Fruit fly (Drosophila melanogaster) whole organism, larva: Measurements from ENCODE around the gene CG13898.
A peak's percentile ranks its signal among the peaks of the same experiment; 100 is the strongest.

Experiments used
- noc ChIP-seq: fragments of 200-800 bp; sonication (Bioruptor generic); optimal IDR thresholded peaks from 3 replicates; lab custom pipeline; 2019; ENCODE audit warnings: missing biosample characterization, mild to moderate bottlenecking, missing genetic modification characterization, moderate library complexity

CG13898 gene

DNA sequence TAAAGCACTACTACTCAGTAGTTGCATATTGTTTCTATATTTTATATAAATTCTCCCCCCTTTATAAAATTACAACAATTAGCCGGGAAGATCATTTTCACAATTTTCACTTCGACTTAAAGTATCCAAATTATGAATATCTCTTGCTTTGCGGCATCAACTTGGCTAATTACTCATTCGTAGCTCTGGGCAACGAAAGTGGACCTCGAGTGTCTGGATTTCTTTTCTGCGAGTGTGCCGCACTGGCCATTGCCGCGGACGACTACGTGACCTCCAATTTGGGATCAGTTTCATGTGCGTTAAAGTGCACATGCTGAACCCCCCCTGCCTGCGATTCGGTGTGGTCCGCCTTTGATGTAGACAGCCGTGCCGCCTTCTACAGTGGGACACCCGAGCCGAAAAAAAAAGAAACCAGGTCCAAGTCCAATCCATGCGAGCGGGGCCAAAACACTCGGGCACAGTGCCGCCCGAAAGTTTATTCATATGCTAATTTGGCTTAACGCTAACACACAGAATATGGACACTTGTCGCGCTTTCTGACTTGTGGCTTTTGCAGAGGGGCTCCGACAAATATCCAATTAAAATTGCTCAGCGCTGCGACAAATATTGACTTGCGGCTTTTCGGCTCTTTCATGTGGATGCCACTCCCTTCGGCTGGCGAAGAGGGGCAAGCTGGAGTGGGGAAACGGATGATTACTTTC lies 14.7 kb upstream of the CG13898 start:
- no peak for TF ChIP-seq noc (tag; lab: Kevin White, UChicago)

DNA sequence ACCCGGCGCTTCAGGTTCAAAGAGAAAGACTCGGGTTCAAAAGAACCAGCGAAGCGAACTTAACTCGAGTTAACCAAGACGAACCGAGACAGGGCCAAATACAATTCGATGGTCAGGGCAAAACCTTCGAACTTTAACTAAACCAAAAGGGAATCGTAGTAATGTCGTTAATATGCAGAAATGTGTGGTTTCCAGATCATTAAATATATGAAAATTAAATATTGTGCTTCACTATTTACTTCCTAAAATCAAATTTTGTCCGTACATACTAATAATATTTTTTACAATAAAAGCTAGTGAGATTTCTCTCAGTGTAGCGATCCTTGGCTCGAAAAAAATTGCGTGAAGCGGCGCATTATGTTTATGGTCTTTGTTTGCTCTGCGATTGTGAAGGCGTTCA lies 13.9 kb upstream of the CG13898 start:
- no peak for TF ChIP-seq noc (tag; lab: Kevin White, UChicago)

DNA sequence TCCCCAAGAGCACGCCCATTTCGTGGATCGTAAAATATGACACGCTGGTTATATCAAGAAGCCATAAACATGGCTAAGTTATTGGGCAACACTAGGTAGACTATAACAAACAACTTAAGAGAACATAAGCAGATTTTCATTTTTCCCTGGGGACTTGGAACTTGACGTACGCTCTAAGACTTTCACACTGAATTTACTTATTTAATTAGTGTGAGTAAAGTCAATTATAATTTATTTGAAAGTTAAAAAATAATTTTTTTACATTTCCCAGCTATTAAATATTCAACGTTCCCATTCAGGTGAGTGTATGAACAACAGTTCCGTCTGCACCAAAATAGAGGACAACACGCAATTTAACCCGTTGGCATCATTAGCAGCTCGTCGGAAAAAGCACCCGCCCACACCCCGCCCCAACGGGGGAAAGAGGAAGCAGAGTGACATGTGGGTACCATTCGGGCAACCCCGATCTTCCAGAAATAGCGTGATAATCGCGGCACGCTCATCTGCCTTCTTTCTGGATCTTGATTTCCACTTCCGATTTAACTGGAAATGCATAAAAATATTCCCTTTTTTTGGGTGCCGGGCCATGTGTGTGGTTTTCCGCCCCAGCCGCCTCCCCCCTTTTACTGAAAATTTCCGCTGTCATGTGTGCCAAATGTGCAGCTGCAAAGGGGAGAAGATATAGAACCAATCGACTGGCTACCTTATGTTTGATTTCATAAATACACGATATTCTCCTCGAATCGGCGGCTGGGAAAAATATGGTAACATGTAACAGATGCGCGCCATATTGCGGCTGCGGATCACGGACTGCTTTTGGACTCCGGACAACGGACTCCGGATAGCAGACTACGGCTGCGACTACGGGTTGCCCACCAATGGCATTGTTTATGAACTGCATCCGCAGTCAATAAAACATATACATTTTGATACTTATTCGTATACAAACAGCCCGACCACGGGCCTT lies 11.7 kb upstream of the CG13898 start:
- TF ChIP-seq noc (tag; lab: Kevin White, UChicago): no peak

DNA sequence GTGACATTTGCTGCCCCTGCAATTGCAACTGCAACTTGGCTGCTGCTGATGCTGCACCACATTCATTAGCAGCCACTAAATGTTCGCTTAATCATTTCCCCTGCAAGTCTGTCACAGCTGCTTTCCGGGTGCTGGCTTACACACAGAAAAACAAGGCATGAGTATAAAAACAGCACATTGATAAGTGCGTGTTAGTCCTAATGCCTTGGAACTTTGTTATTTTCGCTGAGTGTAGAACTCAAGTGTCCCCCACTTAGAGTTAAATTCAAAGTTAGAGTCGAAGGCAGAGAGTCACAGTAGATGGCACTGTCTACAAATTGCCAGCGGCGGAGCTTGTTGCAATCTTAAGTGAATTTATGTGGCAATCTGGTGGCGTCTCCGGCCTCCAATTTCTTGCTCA lies 10.1 kb upstream of the CG13898 start:
- TF ChIP-seq noc (tag; lab: Kevin White, UChicago): no peak

DNA sequence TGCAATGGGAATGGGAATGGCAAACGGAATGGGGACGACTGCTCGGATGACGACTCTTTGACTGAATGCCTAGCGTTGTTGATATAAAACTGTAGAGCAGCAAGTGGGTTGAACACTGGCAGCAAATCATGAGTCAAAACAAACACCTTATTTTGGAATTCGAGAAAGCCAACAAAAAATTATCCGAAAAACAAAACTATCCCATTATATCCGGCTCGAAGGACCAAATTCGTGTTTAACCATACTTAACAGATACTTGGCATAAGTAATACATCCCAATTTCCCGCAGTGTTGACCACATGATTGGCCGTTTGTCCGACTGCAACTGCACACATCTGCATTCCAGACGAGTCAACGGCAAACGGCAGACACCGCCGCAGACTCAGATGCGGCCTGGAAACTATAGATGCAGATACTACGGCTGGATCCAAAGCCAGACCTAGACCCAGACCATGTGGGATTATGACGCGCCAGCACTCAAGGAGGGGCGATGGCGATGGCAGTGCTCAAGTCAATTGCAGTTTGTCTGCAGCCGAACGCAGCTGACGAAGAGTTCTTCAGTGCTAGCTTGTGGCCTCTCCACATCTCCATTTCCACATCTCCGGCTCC lies 9.5 kb upstream of the CG13898 start:
- no peak for TF ChIP-seq noc (tag; lab: Kevin White, UChicago)

DNA sequence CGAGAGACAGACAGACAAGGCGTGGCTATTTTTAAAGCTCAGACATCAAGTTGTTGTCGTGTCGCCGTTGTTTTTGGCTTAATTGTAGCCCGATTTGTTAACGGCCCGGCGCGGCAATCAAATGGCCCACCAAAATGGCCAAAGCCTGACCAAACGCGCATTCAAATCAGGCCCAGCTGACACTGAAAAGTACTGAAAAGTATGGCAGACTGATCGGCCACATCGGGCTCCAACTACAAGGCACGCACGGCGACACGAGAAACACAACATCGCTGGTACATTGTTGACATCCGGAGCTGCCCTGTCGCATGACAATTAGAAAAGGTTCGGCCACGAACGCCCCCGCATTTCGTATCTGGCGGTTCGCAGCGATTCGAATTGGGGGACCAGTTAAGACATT lies 8.0 kb upstream of the CG13898 start:
- TF ChIP-seq noc (tag; lab: Kevin White, UChicago): no peak

DNA sequence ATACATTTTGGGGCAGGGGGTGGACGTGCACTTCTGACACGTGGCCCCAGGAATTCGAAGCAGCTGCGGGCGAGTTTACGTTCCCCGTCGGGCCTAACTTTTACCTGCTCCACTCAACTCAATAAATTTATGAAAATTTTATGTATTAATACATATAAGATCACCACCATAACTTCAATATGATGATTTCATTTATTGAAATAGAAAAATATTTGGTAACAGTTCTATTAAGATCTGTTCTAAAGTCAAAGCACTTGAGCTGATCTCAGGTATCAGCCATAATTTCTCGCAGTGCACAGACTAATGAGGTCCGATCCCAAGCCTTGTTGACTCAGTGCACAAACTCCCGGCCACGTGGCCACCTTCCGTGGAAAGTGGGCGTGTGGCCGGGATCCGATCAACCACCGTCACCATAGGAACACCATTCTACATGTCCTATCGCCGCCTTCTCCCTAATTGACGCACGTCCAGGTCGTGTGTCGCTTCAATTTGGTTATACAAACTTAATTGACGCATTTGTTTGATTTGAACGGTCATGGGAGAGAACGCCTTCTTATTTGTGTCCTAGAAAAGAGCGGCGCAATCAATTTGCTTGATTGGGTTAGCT lies 6.3 kb upstream of the CG13898 start:
- TF ChIP-seq noc (tag; lab: Kevin White, UChicago): no peak

DNA sequence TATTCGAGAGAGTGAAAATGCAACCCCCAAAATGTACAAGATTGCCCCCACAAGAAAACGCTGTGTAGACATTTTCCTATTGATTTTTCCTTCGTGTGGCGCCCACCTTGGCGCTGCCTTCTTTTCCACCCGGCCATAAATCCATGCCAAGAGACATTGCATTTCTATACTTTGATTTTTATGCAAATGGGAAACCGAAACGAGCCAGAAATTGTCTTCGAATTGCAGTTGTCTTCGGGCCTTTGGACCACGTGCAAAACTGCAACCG lies 5.6 kb upstream of the CG13898 start:
- TF ChIP-seq noc (tag; lab: Kevin White, UChicago): no peak

DNA sequence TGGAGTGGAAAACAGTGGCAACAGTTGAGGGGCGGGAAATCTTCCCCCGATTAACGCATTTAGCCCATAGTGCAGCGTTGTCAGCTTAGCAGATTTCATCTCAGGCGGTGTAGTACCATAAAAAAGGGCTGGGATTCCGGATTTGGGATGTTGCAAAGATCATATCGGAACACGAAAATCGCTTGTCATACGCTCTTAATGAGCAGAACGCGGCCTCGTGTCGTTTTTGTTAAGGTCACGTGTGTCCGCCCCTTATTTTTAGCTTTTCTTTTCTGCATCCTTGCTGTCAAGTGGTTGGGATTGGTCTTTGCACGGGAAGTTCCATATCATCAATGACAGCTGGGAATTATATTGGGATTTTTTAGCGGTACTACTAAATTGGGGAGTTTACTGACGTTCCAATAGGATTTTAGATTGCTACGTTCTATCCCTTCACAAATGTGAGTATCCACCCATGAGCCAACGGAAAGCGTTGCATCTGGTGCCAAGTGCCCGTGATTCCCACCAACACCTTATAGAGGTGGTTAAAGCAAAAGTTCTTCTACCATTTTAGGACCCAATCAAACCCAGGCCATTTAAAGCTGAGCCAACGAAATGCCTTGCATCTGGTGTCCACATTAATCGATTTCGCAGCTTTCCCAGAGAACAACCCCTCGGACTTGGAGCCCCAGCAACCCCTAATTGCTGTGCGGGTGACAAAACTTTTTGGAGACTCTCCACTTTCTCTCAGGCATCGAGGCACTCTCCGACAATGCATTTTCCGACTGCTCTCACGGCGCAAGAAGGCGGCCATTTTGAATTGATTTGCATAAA lies 5.1 kb upstream of the CG13898 start:
- TF ChIP-seq noc (tag; lab: Kevin White, UChicago): no peak

DNA sequence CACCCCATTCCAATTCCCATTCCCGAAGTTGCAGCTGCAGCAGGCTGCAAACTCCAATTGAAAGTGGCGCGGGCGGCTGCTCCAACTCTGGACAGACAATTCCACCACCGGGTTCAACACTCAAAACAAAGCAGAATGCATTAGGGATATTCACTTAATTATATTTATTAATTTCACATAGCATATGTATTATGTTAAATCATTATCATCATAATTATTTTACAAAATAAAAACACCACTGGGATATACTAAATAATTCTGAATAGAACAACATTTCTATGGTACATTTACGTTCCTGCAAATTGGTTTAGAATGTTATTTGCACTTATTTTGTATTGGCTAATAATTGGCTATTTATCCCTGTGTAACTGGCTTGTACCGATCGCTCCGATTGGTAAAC lies 3.6 kb upstream of the CG13898 start:
- no peak for TF ChIP-seq noc (tag; lab: Kevin White, UChicago)

DNA sequence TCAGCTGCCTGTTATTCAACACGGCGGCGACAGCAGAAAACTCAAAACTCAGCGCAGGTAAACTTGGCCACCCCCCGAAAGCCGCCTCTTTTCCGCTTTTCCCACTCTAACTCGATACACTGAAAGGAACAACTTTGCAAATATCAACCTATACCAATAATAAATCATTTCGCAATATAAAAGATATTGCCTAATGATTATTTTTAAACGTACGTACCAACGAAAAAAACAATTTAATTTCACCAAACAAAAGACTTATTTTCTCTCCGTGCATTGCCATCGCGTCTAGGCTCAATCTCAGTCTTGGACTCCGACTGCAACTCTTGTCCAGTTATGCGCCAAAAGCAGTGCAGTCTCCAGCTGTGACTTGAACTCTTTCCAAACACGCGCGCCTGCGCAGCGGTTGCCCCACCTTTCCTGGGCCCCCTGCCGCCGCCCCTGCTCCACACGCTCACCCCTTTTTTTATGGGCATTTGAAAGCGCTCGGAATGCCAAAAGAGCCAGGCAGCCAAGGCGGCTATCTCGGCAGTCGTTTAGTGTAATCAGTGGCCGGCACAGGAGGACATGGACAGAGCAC lies 1.9 kb upstream of the CG13898 start:
- TF ChIP-seq noc (tag; lab: Kevin White, UChicago): no peak

DNA sequence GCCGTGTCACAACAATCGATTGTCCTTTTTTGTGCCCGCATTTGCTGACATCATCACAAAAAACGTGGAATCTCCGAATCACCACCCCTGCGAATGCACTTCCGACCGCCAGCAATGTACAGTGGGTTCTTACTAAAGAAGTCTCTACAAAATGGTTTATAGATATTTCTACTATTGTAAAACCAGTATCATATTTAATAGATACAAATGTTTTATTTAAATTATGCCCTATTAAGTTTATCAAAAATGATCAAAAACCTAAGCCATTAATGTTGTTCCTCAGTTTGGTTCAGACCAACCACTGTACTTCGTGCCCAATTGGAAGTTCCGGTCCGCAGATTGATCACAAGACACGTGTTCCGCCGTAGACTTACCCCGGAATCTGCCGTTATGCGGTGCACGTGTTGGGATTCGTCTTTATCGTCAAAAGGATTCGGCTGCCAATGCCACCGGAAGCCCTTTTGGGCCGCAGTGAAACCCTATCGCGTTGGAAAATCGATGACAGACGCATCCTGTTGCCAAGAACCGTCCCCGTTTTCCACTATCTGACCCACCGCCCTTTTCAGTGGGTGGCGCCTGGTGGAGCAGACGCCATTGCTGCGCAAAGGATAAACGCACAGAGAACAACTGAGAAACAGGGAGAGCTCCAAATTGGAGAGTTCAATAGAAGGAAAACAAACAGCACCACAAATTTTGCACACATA lies 858 bp upstream of the CG13898 start:
- TF ChIP-seq noc (tag; lab: Kevin White, UChicago): no peak

DNA sequence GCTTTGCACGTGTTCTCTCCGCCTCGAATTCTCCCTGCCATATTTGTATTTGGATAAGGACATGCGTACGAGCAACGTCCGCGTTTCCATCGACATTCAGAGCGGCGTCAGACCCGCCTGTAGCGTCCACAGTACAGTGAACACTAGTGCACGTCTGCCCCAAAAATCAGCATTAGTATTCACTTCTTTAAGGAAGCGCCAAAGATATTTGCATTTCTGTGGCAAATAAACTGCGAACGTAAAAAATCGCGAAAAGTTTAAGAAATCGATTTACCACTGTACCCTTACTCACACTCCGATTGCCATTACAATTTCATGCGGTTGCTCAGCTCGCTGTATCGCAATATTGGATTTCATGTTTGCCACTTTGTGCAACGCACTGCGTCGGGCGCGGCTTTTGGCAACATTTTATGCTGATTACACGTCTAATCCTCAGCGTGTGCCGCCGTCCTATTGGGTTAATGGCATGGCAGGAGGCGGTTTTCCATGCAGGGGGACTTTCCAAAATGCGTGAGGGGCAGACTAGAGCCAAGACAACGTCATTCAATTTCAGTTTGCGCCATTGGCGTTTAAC lies 1.1 kb downstream of the CG13898 start:
- TF ChIP-seq noc (tag; lab: Kevin White, UChicago): peak; percentile 19
